Worm (Caenorhabditis elegans): Measurements from ENCODE around the gene T05G5.5.
A peak's percentile ranks its signal among the peaks of the same experiment; 100 is the strongest.

Gene T05G5.5

DNA sequence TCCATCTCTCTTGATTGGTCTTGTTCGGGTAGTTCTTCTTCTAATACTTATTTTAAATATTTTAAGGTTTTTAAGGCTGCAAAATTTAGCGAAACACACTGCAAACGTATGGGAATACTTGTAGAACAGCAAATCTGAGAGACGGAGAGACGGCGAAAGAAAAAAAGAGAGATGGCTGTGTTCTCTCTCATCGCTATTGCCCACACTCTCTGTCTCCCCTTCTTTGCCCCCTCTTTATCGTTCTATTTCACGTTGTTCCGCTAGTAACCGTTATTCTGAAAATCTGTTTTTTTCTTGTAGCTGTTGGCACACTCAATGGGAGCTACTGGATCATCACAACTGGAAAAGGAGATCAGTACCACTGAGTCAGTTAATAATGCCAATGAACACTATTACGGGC lies 25.1 kb upstream of the T05G5.5 start, which contains the start of gene usp-46:
usp-46 (plus strand) TSS at position 301 of the 400 bp plus-strand sequence.
- TF ChIP-seq him-1 (tag; optimal IDR thresholded peaks at IDR 0.05): no peak
- TF ChIP-seq dao-5 (tag; optimal IDR thresholded peaks at IDR 0.05): no peak
- TF ChIP-seq W03F9.2 (tag; optimal IDR thresholded peaks at IDR 0.05): no peak

DNA sequence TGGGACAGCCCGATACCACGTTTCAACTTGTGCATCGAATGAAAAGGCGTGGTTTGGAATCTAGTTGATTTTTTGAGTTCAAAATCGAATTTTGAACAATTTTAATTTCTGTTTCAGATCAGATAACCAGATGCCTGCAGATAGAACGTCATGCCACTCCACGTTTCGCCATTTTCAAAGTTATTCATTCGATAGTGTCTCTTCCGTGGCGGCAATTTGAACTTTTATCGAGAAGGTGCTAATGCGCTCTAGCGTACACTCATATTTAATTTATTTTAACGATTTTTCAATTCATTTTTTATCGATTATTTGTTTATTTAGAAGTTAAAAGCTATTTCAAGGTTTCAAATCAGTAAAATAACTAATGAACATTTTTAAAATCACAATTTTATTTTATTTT lies 24.7 kb upstream of the T05G5.5 start:
- no peak for TF ChIP-seq W03F9.2 (tag; optimal IDR thresholded peaks at IDR 0.05)
- TF ChIP-seq dao-5 (tag; optimal IDR thresholded peaks at IDR 0.05): no peak
- no peak for TF ChIP-seq him-1 (tag; optimal IDR thresholded peaks at IDR 0.05)

DNA sequence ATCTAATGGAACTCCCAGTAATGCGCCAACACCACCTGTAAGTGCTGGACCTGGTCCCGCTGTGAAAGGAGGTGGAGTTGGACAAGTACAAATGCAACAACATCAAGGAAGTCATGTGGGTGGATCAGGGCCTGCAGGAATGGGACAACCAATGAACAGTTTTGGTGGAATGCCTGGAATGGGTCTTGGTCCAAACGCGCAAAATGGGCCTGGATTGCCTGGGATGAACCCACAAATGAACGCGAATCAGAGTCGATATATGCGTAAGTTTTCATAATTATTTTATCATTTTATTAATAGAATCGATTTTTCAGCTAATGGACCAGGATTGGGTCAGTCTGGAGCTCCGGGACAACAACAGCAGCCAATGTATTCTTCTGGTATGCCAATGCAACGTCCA lies 21.2 kb upstream of the T05G5.5 start:
- TF ChIP-seq him-1 (tag; optimal IDR thresholded peaks at IDR 0.05) (no peak), W03F9.2 (tag; optimal IDR thresholded peaks at IDR 0.05) (no peak), dao-5 (tag; optimal IDR thresholded peaks at IDR 0.05) (no peak)

- no peak for TF ChIP-seq him-1 (tag; optimal IDR thresholded peaks at IDR 0.05)
- TF ChIP-seq W03F9.2 (tag; optimal IDR thresholded peaks at IDR 0.05): no peak
- TF ChIP-seq dao-5 (tag; optimal IDR thresholded peaks at IDR 0.05): no peak
Measured at ce11 chrIII:9770590-9770989, 19.4 kb upstream of the T05G5.5 start.

- TF ChIP-seq dao-5 (tag; optimal IDR thresholded peaks at IDR 0.05) (no peak), him-1 (tag; optimal IDR thresholded peaks at IDR 0.05) (no peak), W03F9.2 (tag; optimal IDR thresholded peaks at IDR 0.05) (no peak)
Measured at ce11 chrIII:9768023-9768422, 16.8 kb upstream of the T05G5.5 start.

- TF ChIP-seq W03F9.2 (tag; optimal IDR thresholded peaks at IDR 0.05) (no peak), dao-5 (tag; optimal IDR thresholded peaks at IDR 0.05) (no peak), him-1 (tag; optimal IDR thresholded peaks at IDR 0.05) (no peak)
Measured at ce11 chrIII:9767095-9767494, 15.9 kb upstream of the T05G5.5 start.

ce11 chrIII:9766175-9766574 lies 14.9 kb upstream of the T05G5.5 start, which contains the start of gene cbp-1:
TSS of gene cbp-1 (plus strand) at chrIII:9766509.
- TF ChIP-seq dao-5 (tag; optimal IDR thresholded peaks at IDR 0.05) (no peak), him-1 (tag; optimal IDR thresholded peaks at IDR 0.05) (no peak), W03F9.2 (tag; optimal IDR thresholded peaks at IDR 0.05) (no peak)

ce11 chrIII:9765465-9765900 lies 14.3 kb upstream of the T05G5.5 start:
- TF ChIP-seq dao-5 (tag; optimal IDR thresholded peaks at IDR 0.05) (peak; percentile 40), W03F9.2 (tag; optimal IDR thresholded peaks at IDR 0.05) (peak; percentile 93), him-1 (tag; optimal IDR thresholded peaks at IDR 0.05) (peak; percentile 89)

- TF ChIP-seq W03F9.2 (tag; optimal IDR thresholded peaks at IDR 0.05): no peak
- TF ChIP-seq him-1 (tag; optimal IDR thresholded peaks at IDR 0.05): no peak
Measured at ce11 chrIII:9764718-9765117, 13.5 kb upstream of the T05G5.5 start.

ce11 chrIII:9762093-9762748 lies 11.0 kb upstream of the T05G5.5 start, which contains the start of gene gcc-2:
TSS of gene gcc-2 (minus strand) at chrIII:9762143.
- TF ChIP-seq him-1 (tag; optimal IDR thresholded peaks at IDR 0.05): no peak
- no peak for TF ChIP-seq dao-5 (tag; optimal IDR thresholded peaks at IDR 0.05)
- peak; percentile 29 for TF ChIP-seq W03F9.2 (tag; optimal IDR thresholded peaks at IDR 0.05)

DNA sequence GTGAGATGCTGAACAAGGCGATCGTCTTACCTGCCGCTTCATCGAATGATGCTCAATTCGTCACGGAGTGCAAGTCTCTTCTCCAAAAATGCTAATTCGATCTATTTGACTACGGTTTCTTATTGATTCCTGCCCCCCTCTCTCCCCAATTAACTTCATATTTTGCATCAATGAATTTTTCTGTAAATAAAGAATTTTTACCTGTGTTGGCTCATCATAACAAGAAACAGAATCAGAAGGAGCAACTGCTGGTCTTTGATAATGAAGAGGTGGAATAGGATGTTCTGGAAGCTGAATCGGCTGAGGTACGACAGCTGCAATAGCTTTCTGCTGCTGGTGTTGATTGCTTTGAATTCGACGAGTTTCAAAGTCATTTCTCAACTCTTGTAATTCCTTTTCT lies 9.0 kb upstream of the T05G5.5 start:
- no peak for TF ChIP-seq dao-5 (tag; optimal IDR thresholded peaks at IDR 0.05)
- no peak for TF ChIP-seq him-1 (tag; optimal IDR thresholded peaks at IDR 0.05)

ce11 chrIII:9758848-9759247 lies 7.6 kb upstream of the T05G5.5 start, which contains the start of gene rmd-1:
TSS of gene rmd-1 (plus strand) at chrIII:9759094.
- TF ChIP-seq W03F9.2 (tag; optimal IDR thresholded peaks at IDR 0.05): no peak
- TF ChIP-seq dao-5 (tag; optimal IDR thresholded peaks at IDR 0.05): no peak
- no peak for TF ChIP-seq him-1 (tag; optimal IDR thresholded peaks at IDR 0.05)

- TF ChIP-seq W03F9.2 (tag; optimal IDR thresholded peaks at IDR 0.05): no peak
- no peak for TF ChIP-seq dao-5 (tag; optimal IDR thresholded peaks at IDR 0.05)
Measured at ce11 chrIII:9757414-9757813, 6.2 kb upstream of the T05G5.5 start, which contains the start of gene vps-53. TSS of gene vps-53 (minus strand) at chrIII:9757514.

ce11 chrIII:9752852-9753251 lies 1.6 kb upstream of the T05G5.5 start, which contains the start of gene ech-6:
TSS of gene ech-6 (minus strand) at chrIII:9752883.
- TF ChIP-seq W03F9.2 (tag; optimal IDR thresholded peaks at IDR 0.05) (no peak), dao-5 (tag; optimal IDR thresholded peaks at IDR 0.05) (no peak), him-1 (tag; optimal IDR thresholded peaks at IDR 0.05) (no peak)

DNA sequence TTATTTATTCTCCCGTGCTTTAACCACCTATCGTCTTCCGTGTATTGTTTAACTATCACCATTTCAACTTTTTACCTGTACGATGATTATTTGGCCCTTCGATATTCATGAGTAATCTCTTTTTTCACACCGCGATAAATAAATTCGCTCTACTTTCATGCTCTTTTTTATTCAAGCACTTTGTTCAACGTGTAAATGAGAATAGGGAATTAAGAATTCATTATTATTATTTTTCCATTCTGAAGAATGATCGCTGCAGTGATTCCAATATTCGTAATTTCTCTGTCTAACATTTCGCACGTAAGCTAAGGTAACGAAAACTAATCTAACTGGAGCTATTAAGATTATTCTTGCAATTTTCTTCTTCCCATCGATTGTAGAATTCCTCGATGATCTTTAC lies 2.5 kb downstream of the T05G5.5 start, which contains the start of gene T05G5.4:
T05G5.4 (plus strand) TSS at position 241 of the 400 bp plus-strand sequence.
- TF ChIP-seq W03F9.2 (tag; optimal IDR thresholded peaks at IDR 0.05): no peak
- no peak for TF ChIP-seq him-1 (tag; optimal IDR thresholded peaks at IDR 0.05)
- no peak for TF ChIP-seq dao-5 (tag; optimal IDR thresholded peaks at IDR 0.05)
